Worm (Caenorhabditis elegans): ENCODE measurements around the gene F54F12.1.
A peak's percentile ranks its signal among the peaks of the same experiment; 100 is the strongest.

Gene F54F12.1

ce11 chrIII:13049956-13050355, 5.3 kb downstream of the F54F12.1 start:
- TF ChIP-seq ztf-4 (tag; optimal IDR thresholded peaks at IDR 0.05): no peak
- TF ChIP-seq nhr-20 (tag; optimal IDR thresholded peaks at IDR 0.05): no peak
- TF ChIP-seq isw-1 (GFP tag; IDR thresholded peaks at IDR 0.05): no peak
- no peak for TF ChIP-seq nhr-19 (GFP tag; conservative IDR thresholded peaks at IDR 0.05)
- no peak for TF ChIP-seq mab-9 (GFP tag; IDR thresholded peaks at IDR 0.05)
- TF ChIP-seq ama-1 (optimal IDR thresholded peaks at IDR 0.05): no peak
- TF ChIP-seq dsc-1 (tag; optimal IDR thresholded peaks at IDR 0.05): no peak
- no peak for TF ChIP-seq dpl-1 (GFP tag; optimal IDR thresholded peaks at IDR 0.05)

DNA sequence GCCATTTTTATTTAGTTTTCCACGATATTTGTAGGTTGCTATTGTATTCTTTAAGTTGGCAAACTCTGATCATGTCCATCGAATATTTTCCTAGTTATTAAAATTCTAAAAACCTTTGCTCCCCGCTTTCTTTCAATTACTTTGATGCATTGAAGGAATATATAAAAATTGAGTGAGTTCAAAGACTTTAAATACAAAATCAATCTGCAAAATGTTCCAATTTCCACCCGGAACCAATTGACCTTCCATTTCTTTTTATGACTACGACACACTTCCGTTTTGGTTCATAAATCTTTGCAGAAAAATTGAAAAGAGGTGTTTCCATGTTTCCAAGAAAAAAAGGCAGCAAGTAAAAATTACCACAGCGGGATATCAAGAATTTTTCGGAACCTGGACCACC, 15.5 kb downstream of the F54F12.1 start, which contains the start of gene F54F12.2:
Gene F54F12.2, plus strand, starts transcription at position 301 of the 400 bp plus-strand sequence.
- TF ChIP-seq hpl-2 (GFP tag; optimal IDR thresholded peaks at IDR 0.05): no peak
- no peak for TF ChIP-seq ces-1 (GFP tag; optimal IDR thresholded peaks at IDR 0.05)
- no peak for TF ChIP-seq aly-2 (tag; optimal IDR thresholded peaks at IDR 0.05)
- no peak for TF ChIP-seq efl-3 (GFP tag; optimal IDR thresholded peaks at IDR 0.05)
- no peak for TF ChIP-seq dpl-1 (GFP tag; optimal IDR thresholded peaks at IDR 0.05)

- no peak for TF ChIP-seq unc-62 (GFP tag; optimal IDR thresholded peaks at IDR 0.05)
- no peak for TF ChIP-seq lin-14 (GFP tag; optimal IDR thresholded peaks at IDR 0.05)
- TF ChIP-seq ceh-8 (GFP tag; optimal IDR thresholded peaks at IDR 0.05): peak; percentile 54
- no peak for TF ChIP-seq C16A3.4 (tag; optimal IDR thresholded peaks at IDR 0.05)
- TF ChIP-seq dpl-1 (GFP tag; optimal IDR thresholded peaks at IDR 0.05): no peak
- TF ChIP-seq unc-30 (tag; optimal IDR thresholded peaks at IDR 0.05): no peak
- no peak for TF ChIP-seq pag-3 (tag; optimal IDR thresholded peaks at IDR 0.05; ENCODE audit: borderline replicate concordance, insufficient read depth)
These were observed 22.7 kb downstream of the F54F12.1 start for ce11 chrIII:13032429-13033018.

ce11 chrIII:13031701-13032100, 23.5 kb downstream of the F54F12.1 start, which contains the start of gene F14F7.5:
Gene F14F7.5, plus strand, starts transcription at chrIII:13032001.
- no peak for TF ChIP-seq C04F5.9 (tag; optimal IDR thresholded peaks at IDR 0.05)
- no peak for TF ChIP-seq egl-27 (tag; optimal IDR thresholded peaks at IDR 0.05)
- TF ChIP-seq blmp-1 (tag; optimal IDR thresholded peaks at IDR 0.05): no peak
- no peak for TF ChIP-seq aha-1 (tag; optimal IDR thresholded peaks at IDR 0.05)
- TF ChIP-seq unc-30 (tag; optimal IDR thresholded peaks at IDR 0.05): no peak
- no peak for TF ChIP-seq ceh-90 (tag; optimal IDR thresholded peaks at IDR 0.05)
- TF ChIP-seq mep-1 (tag; optimal IDR thresholded peaks at IDR 0.05): no peak
- no peak for TF ChIP-seq Y116A8C.19 (tag; optimal IDR thresholded peaks at IDR 0.05; ENCODE audit: borderline replicate concordance)
- TF ChIP-seq pqm-1 (tag; optimal IDR thresholded peaks at IDR 0.05): no peak
- no peak for TF ChIP-seq ztf-4 (tag; optimal IDR thresholded peaks at IDR 0.05)

DNA sequence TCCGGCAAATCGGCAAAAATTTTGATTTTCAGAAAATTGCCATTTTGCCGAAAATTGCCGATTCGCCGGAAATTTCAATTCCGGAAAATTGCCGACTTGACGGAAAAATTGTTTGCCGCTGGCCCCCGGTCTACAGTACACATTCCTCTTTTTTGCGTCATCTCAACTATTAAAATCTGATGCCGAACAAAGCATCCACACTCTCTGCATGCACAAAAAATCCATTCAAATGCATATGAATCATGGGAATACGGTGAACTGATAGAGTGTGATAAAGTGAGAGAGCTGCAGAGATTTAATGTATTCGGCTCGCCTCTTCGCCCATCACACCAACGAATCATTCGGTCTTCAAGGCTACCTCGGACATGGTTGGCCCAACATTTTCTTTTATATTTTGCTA, 24.7 kb downstream of the F54F12.1 start, which contains the start of gene F14F7.7:
Gene F14F7.7, plus strand, starts transcription at position 354 of the 400 bp plus-strand sequence.
- TF ChIP-seq efl-1 (optimal IDR thresholded peaks at IDR 0.05) (no peak), efl-1 (GFP tag; optimal IDR thresholded peaks at IDR 0.05 in 1 of 2) (peak in 1 of 2 experiments; percentile 22), nhr-85 (tag) (no peak)

ce11 chrIII:13029608-13030007, 25.6 kb downstream of the F54F12.1 start, which contains the start of gene F14F7.4:
Gene F14F7.4, minus strand, starts transcription at chrIII:13029708.
- TF ChIP-seq pag-3 (tag; optimal IDR thresholded peaks at IDR 0.05; ENCODE audit: borderline replicate concordance, insufficient read depth) (no peak), C34B4.2 (tag; optimal IDR thresholded peaks at IDR 0.05) (no peak), nhr-71 (tag; optimal IDR thresholded peaks at IDR 0.05) (no peak), mab-9 (GFP tag; IDR thresholded peaks at IDR 0.05) (no peak), F16B12.6 (tag; optimal IDR thresholded peaks at IDR 0.05) (no peak), ceh-90 (tag; optimal IDR thresholded peaks at IDR 0.05) (no peak), jun-1 (tag; optimal IDR thresholded peaks at IDR 0.05) (no peak), xbp-1 (tag; optimal IDR thresholded peaks at IDR 0.05) (no peak)

Measured in whole organism, L1 larva.